Fruit fly (Drosophila melanogaster) Kc167 (cell line): ENCODE data around the gene TfIIB.

Experiments used
- Myc ChIP-seq: fragments of >200 bp; optimal IDR thresholded peaks from 2 replicates; lab custom pipeline; 2017; ENCODE audit warnings: missing external identifiers
- Sin3A ChIP-seq: fragments of >200 bp; optimal IDR thresholded peaks from 2 replicates; lab custom pipeline; 2018; ENCODE audit warnings: missing external identifiers
- h ChIP-seq: fragments of >200 bp; optimal IDR thresholded peaks from 3 replicates; lab custom pipeline; 2018; ENCODE audit warnings: missing external identifiers
- insv ChIP-seq: fragments of >200 bp; optimal IDR thresholded peaks from 3 replicates; lab custom pipeline; 2018; ENCODE audit warnings: missing external identifiers
- ttk ChIP-seq: sonication (Bioruptor generic); optimal IDR thresholded peaks from 2 replicates; lab custom pipeline; 2017; ENCODE audit warnings: missing external identifiers

DNA sequence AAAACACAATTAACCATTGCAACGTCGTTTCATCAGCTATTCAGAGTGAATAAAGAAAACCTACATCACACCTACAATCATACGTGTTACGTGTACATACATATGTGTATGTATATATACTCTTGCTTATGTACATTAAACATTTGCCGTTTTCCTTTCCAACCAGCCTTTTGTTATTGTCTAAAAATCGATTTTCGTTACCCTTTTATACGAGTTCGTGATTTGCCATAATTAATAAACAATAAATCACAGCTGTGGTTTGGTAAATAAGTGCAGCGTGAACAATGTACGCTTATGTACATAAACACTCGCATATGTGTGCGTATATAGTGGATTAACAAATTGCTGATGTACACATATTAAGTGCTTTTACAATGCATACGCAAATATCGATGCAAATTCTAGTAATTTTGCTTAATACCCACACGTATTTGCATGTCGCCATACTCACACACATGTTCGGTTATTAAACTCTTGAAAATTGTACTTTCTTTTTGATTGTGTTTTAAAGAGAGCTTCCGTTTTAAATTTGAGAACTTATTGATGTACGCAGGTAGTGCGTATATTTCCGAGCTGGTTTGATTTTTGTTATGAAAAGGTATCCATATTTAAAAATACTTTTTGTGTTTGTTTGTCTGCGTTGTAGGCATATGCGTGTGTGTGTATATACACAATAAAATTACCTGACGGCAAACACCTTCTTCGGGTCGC, 34.1 kb upstream of the TfIIB start:
- no peak for TF ChIP-seq h (lab: Kevin White, UChicago)
- no peak for TF ChIP-seq Myc (lab: Kevin White, UChicago)
- TF ChIP-seq insv (lab: Kevin White, UChicago): no peak
- no peak for TF ChIP-seq Sin3A (lab: Kevin White, UChicago)
- TF ChIP-seq ttk (lab: Kevin White, UChicago): no peak
